Worm (Caenorhabditis elegans) whole organism, early embryonic: ENCODE measurements around the gene F19C7.3.

ENCODE experiments used
- ama-1 ChIP-seq: fragments of 150-350 bp; optimal IDR thresholded peaks from 2 replicates; lab custom pipeline; 2014
- sea-1 ChIP-seq: fragments of 200-800 bp; sonication (Bioruptor generic); conservative IDR thresholded peaks from 2 replicates; pipeline ENCODE4 v1.3.6; 2022; ENCODE audit warnings: missing genetic modification characterization, missing compliant biosample characterization
- tra-4 ChIP-seq: sonication (generic microtip); optimal IDR thresholded peaks from 2 replicates; lab custom pipeline; 2017; ENCODE audit warnings: missing genetic modification characterization, missing compliant biosample characterization

DNA sequence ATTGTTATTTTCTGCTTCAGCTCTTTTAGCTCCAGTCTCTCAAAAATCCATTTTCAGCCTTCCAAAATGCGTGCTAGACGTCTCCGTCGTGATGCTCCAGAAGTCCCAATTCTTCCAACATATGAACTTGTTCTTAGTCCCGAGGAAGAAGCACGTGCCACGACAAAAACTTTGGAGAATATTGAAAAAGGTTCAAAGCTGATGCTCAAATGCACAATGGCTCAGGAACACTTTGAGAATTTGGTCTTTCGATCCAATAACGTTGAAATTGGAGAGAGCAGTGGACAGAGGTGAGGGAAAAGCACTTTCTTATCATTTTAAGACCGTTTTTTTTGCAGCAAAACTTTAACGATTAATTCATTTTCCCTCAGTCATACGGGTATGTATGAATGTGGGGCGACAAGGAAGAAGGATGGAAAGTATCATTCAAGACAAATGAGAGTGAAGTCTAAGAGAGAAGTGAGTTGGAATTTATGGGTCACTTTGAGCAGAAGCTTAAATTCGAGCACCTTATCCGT, 34.3 kb upstream of the F19C7.3 start, which contains the start of gene igeg-1:
- TF ChIP-seq sea-1 (GFP tag; lab: Robert Waterston, UW), result no peak
- TF ChIP-seq tra-4, result no peak
- no peak for TF ChIP-seq ama-1 (lab: Kevin White, UChicago)
